Worm (Caenorhabditis elegans): ENCODE results near the gene R08A2.7.

- TF ChIP-seq B0261.1 (tag; optimal IDR thresholded peaks at IDR 0.05) (no peak), ama-1 (optimal IDR thresholded peaks at IDR 0.05) (no peak), ama-1 (GFP tag; optimal IDR thresholded peaks at IDR 0.05) (no peak), nhr-90 (tag; optimal IDR thresholded peaks at IDR 0.05) (no peak), F52B5.7 (tag; optimal IDR thresholded peaks at IDR 0.05) (no peak), Y79H2A.3 (GFP tag; conservative IDR thresholded peaks at IDR 0.05) (no peak), lin-40 (tag; optimal IDR thresholded peaks at IDR 0.05) (no peak), B0336.3 (GFP tag; IDR thresholded peaks at IDR 0.05) (no peak), sptf-2 (GFP tag; optimal IDR thresholded peaks at IDR 0.05) (no peak), ztf-26 (tag; optimal IDR thresholded peaks at IDR 0.05) (no peak), sea-2 (GFP tag; IDR thresholded peaks at IDR 0.05) (no peak)
Measured at ce11 chrV:14716114-14716513, 7.0 kb upstream of the R08A2.7 start, which contains the start of gene fbxa-147.
